Worm (Caenorhabditis elegans) whole organism, L1 larva: ENCODE measurements around the gene F14F9.8.
A peak's percentile ranks its signal among the peaks of the same experiment; 100 is the strongest.

Experiments
- C04F5.9 ChIP-seq: sonication (generic microtip); optimal IDR thresholded peaks from 2 replicates; lab custom pipeline; 2016; ENCODE audit warnings: missing genetic modification characterization, missing compliant biosample characterization
- C16A3.4 ChIP-seq: fragments of 150-350 bp; optimal IDR thresholded peaks from 2 replicates; lab custom pipeline; 2014; ENCODE audit warnings: missing biosample characterization, missing genetic modification characterization
- C34B4.2 ChIP-seq: sonication (generic microtip); optimal IDR thresholded peaks from 2 replicates; lab custom pipeline; 2017; ENCODE audit warnings: mild to moderate bottlenecking, missing genetic modification characterization, missing compliant biosample characterization
- aly-2 ChIP-seq: fragments of 150-350 bp; optimal IDR thresholded peaks from 2 replicates; lab custom pipeline; 2014; ENCODE audit warnings: missing biosample characterization, missing genetic modification characterization
- blmp-1 ChIP-seq: fragments of 150-350 bp; optimal IDR thresholded peaks from 2 replicates; lab custom pipeline; 2014; ENCODE audit warnings: missing biosample characterization, missing genetic modification characterization
- ces-1 ChIP-seq: fragments of 150-350 bp; optimal IDR thresholded peaks from 2 replicates; lab custom pipeline; 2014; ENCODE audit warnings: missing biosample characterization, missing genetic modification reagents, missing genetic modification characterization
- dsc-1 ChIP-seq: sonication (generic microtip); optimal IDR thresholded peaks from 2 replicates; lab custom pipeline; 2016; ENCODE audit warnings: mild to moderate bottlenecking, missing genetic modification characterization, missing compliant biosample characterization
- efl-1 ChIP-seq, 4 experiments: fragments of 150-350 bp; optimal IDR thresholded peaks in 3 of 4; peaks in 1 of 4; 1 replicate in 1 of 4; 2 replicates in 3 of 4; lab custom pipeline; 2014; ENCODE audit warnings: missing biosample characterization in 2 of 4, missing genetic modification characterization in 2 of 4, missing genetic modification reagents in 2 of 4
- efl-3 ChIP-seq: fragments of 200-800 bp; sonication (Bioruptor generic); optimal IDR thresholded peaks from 2 replicates; lab custom pipeline; 2018; ENCODE audit warnings: mild to moderate bottlenecking, missing genetic modification characterization, missing compliant biosample characterization
- egl-13 ChIP-seq: sonication (generic microtip); optimal IDR thresholded peaks from 2 replicates; lab custom pipeline; 2016; ENCODE audit warnings: missing genotype, missing genetic modification reagents, missing genetic modification characterization, missing compliant biosample characterization
- elt-2 ChIP-seq: sonication (generic microtip); optimal IDR thresholded peaks from 2 replicates; lab custom pipeline; 2016; ENCODE audit warnings: missing genetic modification characterization, mild to moderate bottlenecking, inconsistent platforms, missing compliant biosample characterization, missing genetic modification reagents
- elt-3 ChIP-seq, 6 experiments: fragments of 150-350 bp in 1 of 6; sonication (generic microtip); optimal IDR thresholded peaks; 2 replicates each; lab custom pipeline; 2017 to 2018; ENCODE audit warnings: missing biosample characterization in 6 of 6, missing genetic modification characterization in 6 of 6, inconsistent platforms in 1 of 6
- fkh-10 ChIP-seq: sonication (generic microtip); optimal IDR thresholded peaks from 2 replicates; lab custom pipeline; 2017; ENCODE audit warnings: missing biosample characterization, missing genetic modification reagents, missing genetic modification characterization
- fkh-8 ChIP-seq: sonication (generic microtip); optimal IDR thresholded peaks from 2 replicates; lab custom pipeline; 2016; ENCODE audit warnings: mild to moderate bottlenecking, missing genetic modification characterization, missing compliant biosample characterization
- fos-1 ChIP-seq: fragments of 150-350 bp; optimal IDR thresholded peaks from 2 replicates; lab custom pipeline; 2014; ENCODE audit warnings: missing biosample characterization, missing genetic modification characterization
- grh-1 ChIP-seq: fragments of 200-800 bp; sonication (Bioruptor generic); IDR thresholded peaks from 2 replicates; pipeline ENCODE4 v1.3.6; 2022; ENCODE audit warnings: missing genetic modification reagents, missing genetic modification characterization, missing compliant biosample characterization
- hlh-17 ChIP-seq: fragments of 200-800 bp; sonication (Bioruptor generic); optimal IDR thresholded peaks from 2 replicates; lab custom pipeline; 2018; ENCODE audit warnings: missing genetic modification characterization, mild to moderate bottlenecking, missing compliant biosample characterization, moderate library complexity, borderline replicate concordance
- hlh-4 ChIP-seq: sonication (generic microtip); optimal IDR thresholded peaks from 2 replicates; lab custom pipeline; 2016; ENCODE audit warnings: mild to moderate bottlenecking, missing genetic modification characterization, missing compliant biosample characterization
- hpl-2 ChIP-seq: fragments of 150-350 bp; optimal IDR thresholded peaks from 2 replicates; lab custom pipeline; 2014; ENCODE audit warnings: missing biosample characterization, missing genetic modification reagents, missing genetic modification characterization
- lin-14 ChIP-seq: fragments of 200-800 bp; sonication (Bioruptor generic); optimal IDR thresholded peaks from 2 replicates; lab custom pipeline; 2018; ENCODE audit warnings: mild to moderate bottlenecking, missing genetic modification characterization, moderate library complexity, missing compliant biosample characterization
- lin-35 ChIP-seq, 2 experiments: fragments of 150-350 bp; optimal IDR thresholded peaks; 2 replicates each; lab custom pipeline; 2014; ENCODE audit warnings: missing biosample characterization in 2 of 2, missing genetic modification characterization in 2 of 2, missing genetic modification reagents in 2 of 2
- lir-3 ChIP-seq: sonication (generic microtip); optimal IDR thresholded peaks from 2 replicates; lab custom pipeline; 2016; ENCODE audit warnings: mild to moderate bottlenecking, missing genetic modification characterization, moderate library complexity, missing compliant biosample characterization; ENCODE audit not compliant: poor library complexity
- lsy-2 ChIP-seq, 2 experiments: fragments of 150-350 bp; optimal IDR thresholded peaks; 2 replicates each; lab custom pipeline; 2014; ENCODE audit warnings: missing biosample characterization in 2 of 2, missing genetic modification characterization in 2 of 2
- mdl-1 ChIP-seq, 2 experiments: fragments of 150-350 bp; optimal IDR thresholded peaks; 2 replicates each; lab custom pipeline; 2014 to 2017; ENCODE audit warnings: missing biosample characterization in 2 of 2, missing genetic modification characterization in 2 of 2, inconsistent platforms in 1 of 2
- mef-2 ChIP-seq: fragments of 150-350 bp; optimal IDR thresholded peaks from 2 replicates; lab custom pipeline; 2014; ENCODE audit warnings: missing biosample characterization, missing genetic modification characterization
- nhr-11 ChIP-seq: fragments of 150-350 bp; optimal IDR thresholded peaks from 2 replicates; lab custom pipeline; 2014; ENCODE audit warnings: missing biosample characterization, missing genetic modification characterization
- nhr-12 ChIP-seq: sonication (generic microtip); optimal IDR thresholded peaks from 2 replicates; lab custom pipeline; 2017; ENCODE audit warnings: missing biosample characterization, missing genetic modification characterization
- nhr-19 ChIP-seq: fragments of 200-800 bp; sonication (Bioruptor generic); conservative IDR thresholded peaks from 2 replicates; pipeline ENCODE4 v1.3.6; 2022; ENCODE audit warnings: missing genetic modification characterization, missing compliant biosample characterization
- nhr-20 ChIP-seq: sonication (generic microtip); optimal IDR thresholded peaks from 2 replicates; lab custom pipeline; 2016; ENCODE audit warnings: mild to moderate bottlenecking, missing genetic modification characterization, missing compliant biosample characterization
- nhr-28 ChIP-seq: fragments of 150-350 bp; optimal IDR thresholded peaks from 2 replicates; lab custom pipeline; 2014; ENCODE audit warnings: missing biosample characterization, missing genetic modification characterization
- nhr-47 ChIP-seq: sonication (generic microtip); optimal IDR thresholded peaks from 2 replicates; lab custom pipeline; 2016; ENCODE audit warnings: mild to moderate bottlenecking, missing genetic modification characterization, moderate library complexity, missing compliant biosample characterization
- nhr-90 ChIP-seq: sonication (generic microtip); optimal IDR thresholded peaks from 2 replicates; lab custom pipeline; 2016; ENCODE audit warnings: mild to moderate bottlenecking, missing genetic modification characterization, missing compliant biosample characterization; ENCODE audit not compliant: poor library complexity
- pax-3 ChIP-seq: fragments of 200-800 bp; sonication (Bioruptor generic); optimal IDR thresholded peaks from 2 replicates; lab custom pipeline; 2018; ENCODE audit warnings: mild to moderate bottlenecking, missing genetic modification characterization, moderate library complexity, missing compliant biosample characterization
- pqm-1 ChIP-seq: sonication (generic microtip); optimal IDR thresholded peaks from 3 replicates; lab custom pipeline; 2017; ENCODE audit warnings: missing biosample characterization, missing genetic modification characterization
- snpc-4 ChIP-seq: fragments of 150-350 bp; optimal IDR thresholded peaks from 2 replicates; lab custom pipeline; 2014; ENCODE audit warnings: missing biosample characterization, missing genetic modification characterization
- sup-37 ChIP-seq: fragments of 200-800 bp; sonication (Bioruptor generic); optimal IDR thresholded peaks from 2 replicates; lab custom pipeline; 2018; ENCODE audit warnings: mild to moderate bottlenecking, missing genetic modification characterization, missing compliant biosample characterization
- swsn-7 ChIP-seq: sonication (generic microtip); optimal IDR thresholded peaks from 2 replicates; lab custom pipeline; 2016; ENCODE audit warnings: missing genetic modification characterization, missing compliant biosample characterization
- tlp-1 ChIP-seq: fragments of 150-350 bp; optimal IDR thresholded peaks from 2 replicates; lab custom pipeline; 2014; ENCODE audit warnings: missing biosample characterization, missing genetic modification characterization
- unc-62 ChIP-seq: fragments of 150-350 bp; optimal IDR thresholded peaks from 2 replicates; lab custom pipeline; 2014; ENCODE audit warnings: missing biosample characterization, missing genetic modification reagents, missing genetic modification characterization
- unc-86 ChIP-seq: sonication (generic microtip); optimal IDR thresholded peaks from 2 replicates; lab custom pipeline; 2016; ENCODE audit warnings: missing genetic modification characterization, missing compliant biosample characterization
- unc-98 ChIP-seq: fragments of 200-800 bp; sonication (Bioruptor generic); IDR thresholded peaks from 2 replicates; pipeline ENCODE4 v1.3.6; 2022; ENCODE audit warnings: missing genetic modification characterization, missing compliant biosample characterization
- vab-15 ChIP-seq: sonication (generic microtip); optimal IDR thresholded peaks from 2 replicates; lab custom pipeline; 2017; ENCODE audit warnings: missing genotype, mild to moderate bottlenecking, missing genetic modification characterization, missing compliant biosample characterization
- zip-4 ChIP-seq: fragments of 200-800 bp; sonication (Bioruptor generic); optimal IDR thresholded peaks from 2 replicates; lab custom pipeline; 2018; ENCODE audit warnings: mild to moderate bottlenecking, missing genetic modification characterization, moderate library complexity, missing compliant biosample characterization

The F14F9.8 gene

ce11 chrV:5090386-5090785 is 39.7 kb upstream of the F14F9.8 start:
- TF ChIP-seq C34B4.2 (tag; lab: Kevin White, UChicago), result no peak
- TF ChIP-seq unc-86 (tag; lab: Kevin White, UChicago), result no peak
- no peak for TF ChIP-seq swsn-7 (tag; lab: Kevin White, UChicago)
- TF ChIP-seq ces-1 (GFP tag; lab: Kevin White, UChicago), result no peak
- TF ChIP-seq sup-37 (GFP tag; lab: Kevin White, UChicago), result no peak
- no peak for TF ChIP-seq elt-2 (tag; lab: Kevin White, UChicago)
- TF ChIP-seq C04F5.9 (tag; lab: Kevin White, UChicago), result no peak
- TF ChIP-seq nhr-11 (tag; lab: Kevin White, UChicago), result no peak
- TF ChIP-seq mef-2, result no peak
- no peak for TF ChIP-seq lin-35 (GFP tag; optimal IDR thresholded peaks at IDR 0.05; lab: Kevin White, UChicago)
- peak; percentile 59 for TF ChIP-seq lin-14 (GFP tag; lab: Kevin White, UChicago)
- no peak for TF ChIP-seq fos-1 (tag; lab: Kevin White, UChicago)
- TF ChIP-seq hpl-2, result no peak
- TF ChIP-seq vab-15, result no peak
- TF ChIP-seq nhr-90 (tag; lab: Kevin White, UChicago), result no peak
- no peak for TF ChIP-seq nhr-28
- no peak for TF ChIP-seq hlh-4 (tag; lab: Kevin White, UChicago)
- peak; percentile 18 for TF ChIP-seq nhr-47 (tag; lab: Kevin White, UChicago)
- TF ChIP-seq C16A3.4 (tag; lab: Kevin White, UChicago), result no peak
- TF ChIP-seq unc-98 (GFP tag; lab: Robert Waterston, UW), result no peak
- TF ChIP-seq elt-3 (tag; optimal IDR thresholded peaks at IDR 0.05; lab: Kevin White, UChicago), result no peak
- no peak for TF ChIP-seq nhr-12 (tag; lab: Kevin White, UChicago)
- no peak for TF ChIP-seq hlh-17
- TF ChIP-seq nhr-19 (GFP tag; lab: Robert Waterston, UW), result no peak
- peak in 1 of 2 experiments; percentile 2 for TF ChIP-seq lsy-2 (tag; optimal IDR thresholded peaks at IDR 0.05; lab: Kevin White, UChicago)
- TF ChIP-seq pax-3 (tag; lab: Kevin White, UChicago), result no peak
- TF ChIP-seq dsc-1 (tag; lab: Kevin White, UChicago), result no peak
- peak; percentile 52 for TF ChIP-seq fkh-10
- TF ChIP-seq unc-62, result no peak
- TF ChIP-seq egl-13 (tag; lab: Kevin White, UChicago), result no peak
- no peak for TF ChIP-seq nhr-20 (tag; lab: Kevin White, UChicago)
- TF ChIP-seq blmp-1, result no peak
- TF ChIP-seq fkh-8, result peak; percentile 3
- TF ChIP-seq pqm-1 (tag; lab: Kevin White, UChicago), result no peak

DNA sequence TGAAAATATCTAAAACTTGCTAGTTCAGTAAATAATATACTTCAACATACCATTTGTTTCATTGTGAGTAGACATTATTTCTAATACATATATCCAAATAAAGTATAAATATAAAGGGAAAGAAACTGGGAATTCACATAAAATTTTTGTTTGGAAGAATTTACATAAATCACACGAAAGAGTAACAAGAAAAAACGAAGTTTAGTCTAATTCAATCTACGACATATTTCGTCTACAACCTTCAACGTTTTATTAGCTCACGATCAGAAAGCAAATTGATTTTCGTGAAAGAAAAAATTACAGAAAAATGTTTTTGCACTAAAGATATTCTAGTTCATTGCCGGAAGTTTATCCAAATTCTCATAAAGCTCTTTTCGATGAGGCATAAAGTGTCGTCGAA is 33.1 kb upstream of the F14F9.8 start, which contains the start of gene C04F5.2:
C04F5.2 (minus strand) TSS at position 101 of the 400 bp plus-strand sequence.
- no peak for TF ChIP-seq nhr-28
- no peak for TF ChIP-seq zip-4 (GFP tag; lab: Kevin White, UChicago)
- TF ChIP-seq tlp-1 (tag; lab: Kevin White, UChicago), result no peak
- TF ChIP-seq grh-1 (GFP tag; lab: Robert Waterston, UW), result no peak
- no peak for TF ChIP-seq efl-3 (GFP tag; lab: Kevin White, UChicago)
- TF ChIP-seq snpc-4, result no peak
- no peak for TF ChIP-seq egl-13 (tag; lab: Kevin White, UChicago)
- no peak for TF ChIP-seq elt-3 (tag; optimal IDR thresholded peaks at IDR 0.05; lab: Kevin White, UChicago)
- TF ChIP-seq mdl-1 (tag; optimal IDR thresholded peaks at IDR 0.05; lab: Kevin White, UChicago), result no peak

DNA sequence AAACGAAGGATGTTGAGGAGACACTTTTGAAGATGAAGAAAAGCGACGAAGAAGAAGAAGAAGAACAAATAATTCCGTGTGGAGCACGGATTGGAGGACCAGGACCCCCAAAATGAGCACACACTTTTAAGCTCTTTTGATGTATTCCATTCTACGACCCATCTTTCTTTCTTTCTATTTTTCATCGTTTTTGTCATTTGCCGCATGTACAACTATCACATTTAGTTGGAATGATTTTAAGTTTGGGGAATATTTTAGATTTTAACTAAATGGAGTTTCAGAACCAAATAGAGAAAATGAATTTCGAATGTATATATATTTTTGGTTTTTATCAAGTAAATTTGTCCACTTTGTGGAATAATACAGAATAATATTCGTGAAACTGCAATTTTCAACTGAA is 31.2 kb upstream of the F14F9.8 start, which contains the start of gene unc-46:
unc-46 (minus strand) TSS at position 101 of the 400 bp plus-strand sequence.
- TF ChIP-seq lir-3 (no peak), efl-1 (optimal IDR thresholded peaks at IDR 0.05; lab: Kevin White, UChicago) (no peak), efl-1 (GFP tag; optimal IDR thresholded peaks at IDR 0.05 in 1 of 2; lab: Kevin White, UChicago) (peak in 1 of 2 experiments; percentile 72), aly-2 (tag; lab: Kevin White, UChicago) (no peak)
